Fruit fly (Drosophila melanogaster) whole organism, embryonic: ENCODE measurements around the gene CG11454.

ENCODE experiments used
- Adf1 ChIP-seq: fragments of 200-800 bp; sonication (Bioruptor generic); IDR thresholded peaks from 2 replicates; pipeline ENCODE4 v1.3.6; 2022; ENCODE audit warnings: missing biosample characterization, missing genetic modification characterization
- CG10431 ChIP-seq: fragments of 200-800 bp; sonication (Bioruptor generic); optimal IDR thresholded peaks from 3 replicates; lab custom pipeline; 2018; ENCODE audit warnings: missing biosample characterization, mild to moderate bottlenecking, missing genetic modification characterization
- CG10654 ChIP-seq: fragments of 200-800 bp; sonication (Bioruptor generic); optimal IDR thresholded peaks from 2 replicates; lab custom pipeline; 2016; ENCODE audit warnings: missing biosample characterization, missing genetic modification characterization
- CG10959 ChIP-seq: fragments of 200-800 bp; sonication (Bioruptor generic); IDR thresholded peaks from 2 replicates; pipeline ENCODE4 v1.3.6; 2022; ENCODE audit warnings: missing biosample characterization, missing genetic modification characterization
- CG12391 ChIP-seq: fragments of 200-800 bp; sonication (Bioruptor generic); optimal IDR thresholded peaks from 3 replicates; lab custom pipeline; 2018; ENCODE audit warnings: missing biosample characterization, mild to moderate bottlenecking, missing genetic modification characterization, moderate library complexity
- CG12744 ChIP-seq: fragments of 200-800 bp; sonication (Bioruptor generic); optimal IDR thresholded peaks from 2 replicates; lab custom pipeline; 2016; ENCODE audit warnings: missing biosample characterization, missing genetic modification characterization
- CG12942 ChIP-seq: fragments of 200-800 bp; sonication (Bioruptor generic); optimal IDR thresholded peaks from 3 replicates; lab custom pipeline; 2016; ENCODE audit warnings: missing biosample characterization, missing genetic modification characterization
- CG13894 ChIP-seq: fragments of 200-800 bp; sonication (Bioruptor generic); optimal IDR thresholded peaks from 3 replicates; lab custom pipeline; 2018; ENCODE audit warnings: missing biosample characterization, mild to moderate bottlenecking, missing genetic modification characterization, moderate library complexity
- CG14710 ChIP-seq: fragments of 200-800 bp; sonication (Bioruptor generic); optimal IDR thresholded peaks from 3 replicates; lab custom pipeline; 2019; ENCODE audit warnings: missing biosample characterization, mild to moderate bottlenecking, missing genetic modification characterization, moderate library complexity
- CG15514 ChIP-seq: fragments of 200-800 bp; sonication (Bioruptor generic); optimal IDR thresholded peaks from 3 replicates; lab custom pipeline; 2017; ENCODE audit warnings: missing biosample characterization, missing genetic modification characterization, mild to moderate bottlenecking, moderate library complexity, missing genetic modification reagents
- CG1603 ChIP-seq: fragments of 200-800 bp; sonication (Bioruptor generic); optimal IDR thresholded peaks from 2 replicates; lab custom pipeline; 2019; ENCODE audit warnings: missing biosample characterization, mild to moderate bottlenecking, missing genetic modification characterization, moderate library complexity
- CG16815 ChIP-seq: fragments of 200-800 bp; sonication (Bioruptor generic); optimal IDR thresholded peaks from 3 replicates; lab custom pipeline; 2017; ENCODE audit warnings: missing biosample characterization, mild to moderate bottlenecking, missing genetic modification characterization
- CG17186 ChIP-seq: fragments of 200-800 bp; sonication (Bioruptor generic); optimal IDR thresholded peaks from 3 replicates; lab custom pipeline; 2017; ENCODE audit warnings: missing biosample characterization, missing genetic modification reagents, missing genetic modification characterization
- CG17568 ChIP-seq: fragments of 200-800 bp; sonication (Bioruptor generic); optimal IDR thresholded peaks from 2 replicates; lab custom pipeline; 2018; ENCODE audit warnings: missing biosample characterization, mild to moderate bottlenecking, missing genetic modification characterization, moderate library complexity
- CG2129 ChIP-seq: fragments of 200-800 bp; sonication (Bioruptor generic); IDR thresholded peaks from 2 replicates; pipeline ENCODE4 v1.3.6; 2022; ENCODE audit warnings: missing biosample characterization, missing genetic modification characterization; ENCODE audit not compliant: partially characterized antibody
- CG34376 ChIP-seq: fragments of 200-800 bp; sonication (Bioruptor generic); optimal IDR thresholded peaks from 2 replicates; lab custom pipeline; 2018; ENCODE audit warnings: missing biosample characterization, mild to moderate bottlenecking, missing genetic modification characterization
- CG5953 ChIP-seq: fragments of 200-800 bp; sonication (Bioruptor generic); IDR thresholded peaks from 2 replicates; pipeline ENCODE4 v1.3.6; 2022; ENCODE audit warnings: missing biosample characterization, missing genetic modification characterization
- CG7357 ChIP-seq: fragments of 200-800 bp; sonication (Bioruptor generic); IDR thresholded peaks from 3 replicates; pipeline ENCODE4 v1.3.6; 2022; ENCODE audit warnings: missing biosample characterization, missing genetic modification characterization
- CG7963 ChIP-seq: fragments of 200-800 bp; sonication (Bioruptor generic); IDR thresholded peaks from 3 replicates; pipeline ENCODE4 v1.3.6; 2022; ENCODE audit warnings: missing biosample characterization, missing genetic modification characterization; ENCODE audit not compliant: partially characterized antibody
- CG8281 ChIP-seq: fragments of 200-800 bp; sonication (Bioruptor generic); optimal IDR thresholded peaks from 2 replicates; lab custom pipeline; 2018; ENCODE audit warnings: missing biosample characterization, mild to moderate bottlenecking, missing genetic modification characterization, moderate library complexity
- CG9876 ChIP-seq: fragments of 200-800 bp; sonication (Bioruptor generic); optimal IDR thresholded peaks from 2 replicates; lab custom pipeline; 2016; ENCODE audit warnings: missing biosample characterization, missing genetic modification characterization
- CG9932 ChIP-seq: fragments of 200-800 bp; sonication (Bioruptor generic); IDR thresholded peaks from 2 replicates; pipeline ENCODE4 v1.3.6; 2022; ENCODE audit warnings: missing biosample characterization, missing genetic modification characterization
- Camta ChIP-seq: fragments of 200-800 bp; sonication (Bioruptor generic); optimal IDR thresholded peaks from 2 replicates; lab custom pipeline; 2016; ENCODE audit warnings: missing biosample characterization, missing genetic modification characterization
- Dfd ChIP-seq, 2 experiments: fragments of >200 bp; optimal IDR thresholded peaks; 2 replicates each; lab custom pipeline; 2017; ENCODE audit warnings: missing biosample characterization in 2 of 2, missing genetic modification characterization in 2 of 2
- Dp ChIP-seq: fragments of 200-800 bp; sonication (Bioruptor generic); optimal IDR thresholded peaks from 2 replicates; lab custom pipeline; 2018; ENCODE audit warnings: missing biosample characterization, mild to moderate bottlenecking, missing genetic modification characterization, moderate library complexity
- Eip74EF ChIP-seq, 2 experiments: fragments of 200-800 bp in 1 of 2; fragments of >200 bp in 1 of 2; sonication (Bioruptor generic) in 1 of 2; optimal IDR thresholded peaks; 2 replicates each; lab custom pipeline; 2017 to 2019; ENCODE audit warnings: missing biosample characterization in 2 of 2, missing genetic modification characterization in 2 of 2, mild to moderate bottlenecking in 1 of 2, moderate library complexity in 1 of 2
- Fer2 ChIP-seq: fragments of 200-800 bp; sonication (Bioruptor generic); optimal IDR thresholded peaks from 2 replicates; lab custom pipeline; 2018; ENCODE audit warnings: missing biosample characterization, mild to moderate bottlenecking, missing genetic modification characterization, moderate library complexity
- Fer3 ChIP-seq: fragments of 200-800 bp; sonication (Bioruptor generic); optimal IDR thresholded peaks from 2 replicates; lab custom pipeline; 2018; ENCODE audit warnings: missing biosample characterization, mild to moderate bottlenecking, missing genetic modification characterization, moderate library complexity
- HmgZ ChIP-seq: fragments of 200-800 bp; sonication (Bioruptor generic); optimal IDR thresholded peaks from 2 replicates; lab custom pipeline; 2018; ENCODE audit warnings: missing biosample characterization, mild to moderate bottlenecking, missing genetic modification characterization
- Hmr ChIP-seq: fragments of 200-800 bp; sonication (Bioruptor generic); optimal IDR thresholded peaks from 3 replicates; lab custom pipeline; 2017; ENCODE audit warnings: mild to moderate bottlenecking, missing biosample characterization, missing genetic modification reagents, missing genetic modification characterization
- Lhr ChIP-seq: fragments of 200-800 bp; sonication (Bioruptor generic); optimal IDR thresholded peaks from 3 replicates; lab custom pipeline; 2017; ENCODE audit warnings: mild to moderate bottlenecking, missing biosample characterization, missing genetic modification reagents, missing genetic modification characterization
- Mes4 ChIP-seq: fragments of 200-800 bp; sonication (Bioruptor generic); optimal IDR thresholded peaks from 2 replicates; lab custom pipeline; 2016; ENCODE audit warnings: missing biosample characterization, missing genetic modification characterization
- Nf-YC ChIP-seq: fragments of 200-800 bp; optimal IDR thresholded peaks from 3 replicates; lab custom pipeline; 2019; ENCODE audit warnings: missing biosample characterization, mild to moderate bottlenecking, missing genetic modification characterization, moderate library complexity
- Scr ChIP-seq: fragments of 200-800 bp; sonication (Bioruptor generic); IDR thresholded peaks from 2 replicates; pipeline ENCODE4 v1.3.6; 2022; ENCODE audit warnings: missing biosample characterization, missing genetic modification characterization; ENCODE audit not compliant: partially characterized antibody
- Stat92E ChIP-seq, 3 experiments: fragments of >200 bp in 2 of 3; fragments of 200-800 bp in 1 of 3; sonication (Bioruptor generic) in 1 of 3; optimal IDR thresholded peaks; 2 replicates each; lab custom pipeline; 2017 to 2019; ENCODE audit warnings: missing biosample characterization in 3 of 3, missing genetic modification characterization in 3 of 3, mild to moderate bottlenecking in 1 of 3, moderate library complexity in 1 of 3
- chif ChIP-seq, 2 experiments: fragments of 200-800 bp; sonication (Bioruptor generic); optimal IDR thresholded peaks; 3 replicates each; lab custom pipeline; 2016; ENCODE audit warnings: missing biosample characterization in 2 of 2, missing genetic modification characterization in 2 of 2
- chinmo ChIP-seq: fragments of 200-800 bp; sonication (Bioruptor generic); IDR thresholded peaks from 4 replicates; pipeline ENCODE4 v1.3.6; 2022; ENCODE audit warnings: missing biosample characterization, missing genetic modification characterization; ENCODE audit not compliant: partially characterized antibody
- exex ChIP-seq: fragments of 200-800 bp; sonication (Bioruptor generic); optimal IDR thresholded peaks from 4 replicates; lab custom pipeline; 2018; ENCODE audit warnings: missing biosample characterization, mild to moderate bottlenecking, missing genetic modification characterization, moderate library complexity
- fd64A ChIP-seq: fragments of 200-800 bp; sonication (Bioruptor generic); optimal IDR thresholded peaks from 3 replicates; lab custom pipeline; 2018; ENCODE audit warnings: missing biosample characterization, mild to moderate bottlenecking, missing genetic modification characterization
- mirr ChIP-seq: fragments of 200-800 bp; sonication (Bioruptor generic); optimal IDR thresholded peaks from 3 replicates; lab custom pipeline; 2018; ENCODE audit warnings: missing biosample characterization, mild to moderate bottlenecking, missing genetic modification characterization
- nom ChIP-seq: fragments of 200-800 bp; sonication (Bioruptor generic); optimal IDR thresholded peaks from 2 replicates; lab custom pipeline; 2017; ENCODE audit warnings: missing biosample characterization, missing genetic modification characterization, mild to moderate bottlenecking, moderate library complexity, missing genetic modification reagents
- seq ChIP-seq: fragments of 200-800 bp; sonication (Bioruptor generic); IDR thresholded peaks from 2 replicates; pipeline ENCODE4 v1.3.6; 2022; ENCODE audit warnings: missing biosample characterization, missing genetic modification characterization
- sisA ChIP-seq: fragments of 200-800 bp; sonication (Bioruptor generic); IDR thresholded peaks from 2 replicates; pipeline ENCODE4 v1.3.6; 2022; ENCODE audit warnings: missing biosample characterization, missing genetic modification characterization
- slp2 ChIP-seq: fragments of 200-800 bp; sonication (Bioruptor generic); optimal IDR thresholded peaks from 2 replicates; lab custom pipeline; 2016; ENCODE audit warnings: missing biosample characterization, missing genetic modification characterization
- sob ChIP-seq: fragments of 200-800 bp; sonication (Bioruptor generic); IDR thresholded peaks from 2 replicates; pipeline ENCODE4 v1.3.6; 2022; ENCODE audit warnings: missing biosample characterization, missing genetic modification characterization
- sqz ChIP-seq: fragments of 200-800 bp; sonication (Bioruptor generic); optimal IDR thresholded peaks from 3 replicates; lab custom pipeline; 2018; ENCODE audit warnings: missing biosample characterization, mild to moderate bottlenecking, missing genetic modification characterization
- tna ChIP-seq: fragments of 200-800 bp; sonication (Bioruptor generic); IDR thresholded peaks from 2 replicates; pipeline ENCODE4 v1.3.6; 2022; ENCODE audit warnings: missing biosample characterization, missing genetic modification characterization; ENCODE audit not compliant: partially characterized antibody
- trem ChIP-seq: fragments of 200-800 bp; optimal IDR thresholded peaks from 3 replicates; lab custom pipeline; 2019; ENCODE audit warnings: missing biosample characterization, mild to moderate bottlenecking, missing genetic modification characterization, moderate library complexity
- trh ChIP-seq: fragments of 200-800 bp; sonication (Bioruptor generic); optimal IDR thresholded peaks from 2 replicates; lab custom pipeline; 2016; ENCODE audit warnings: missing biosample characterization, missing genetic modification characterization

Gene CG11454

dm6 chr2L:143088-143487 lies at the start of gene CG11454, which contains the start of gene CG31974 (continued):
- TF ChIP-seq CG1603: peak; percentile 65
- no peak for TF ChIP-seq CG8281 (tag; lab: Kevin White, UChicago)
- TF ChIP-seq Adf1 (GFP tag; lab: Robert Waterston, UW): no peak
- TF ChIP-seq CG17568: no peak
- no peak for TF ChIP-seq CG7357 (GFP tag; lab: Robert Waterston, UW)
- no peak for TF ChIP-seq CG10654 (GFP tag; lab: Kevin White, UChicago)
- TF ChIP-seq Lhr (GFP tag; lab: Kevin White, UChicago): peak; percentile 37
- peak; percentile 66; the same call in 2 of the 3 replicates for TF ChIP-seq CG7963 (GFP tag; lab: Robert Waterston, UW)
- TF ChIP-seq Dp: peak; percentile 85
- peak; percentile 7 for TF ChIP-seq Hmr (GFP tag; lab: Kevin White, UChicago)
- TF ChIP-seq trh: no peak
- no peak for TF ChIP-seq CG5953 (GFP tag; lab: Robert Waterston, UW)
- no peak for TF ChIP-seq Mes4 (GFP tag; lab: Kevin White, UChicago)
- TF ChIP-seq Eip74EF (GFP tag; optimal IDR thresholded peaks at IDR 0.05; lab: Kevin White, UChicago): peak in 1 of 2 experiments; percentile 69
- TF ChIP-seq chinmo (GFP tag; lab: Robert Waterston, UW): peak; percentile 92; the same call in 3 of the 4 replicates
- peak; percentile 100 for TF ChIP-seq CG15514 (GFP tag; lab: Kevin White, UChicago)
- peak; percentile 21; the same call in 1 of the 2 replicates for TF ChIP-seq sob (GFP tag; lab: Robert Waterston, UW)
- TF ChIP-seq Dfd (GFP tag; optimal IDR thresholded peaks at IDR 0.05; lab: Kevin White, UChicago): no peak
- no peak for TF ChIP-seq CG10959 (GFP tag; lab: Robert Waterston, UW)
- TF ChIP-seq seq: no peak
- peak; percentile 35 for TF ChIP-seq trem (tag; lab: Kevin White, UChicago)
- no peak for TF ChIP-seq fd64A (GFP tag; lab: Kevin White, UChicago)
- no peak for TF ChIP-seq slp2
- TF ChIP-seq Fer3: peak; percentile 7
- peak; percentile 61 for TF ChIP-seq HmgZ (tag; lab: Kevin White, UChicago)
- TF ChIP-seq CG13894: peak; percentile 15
- no peak for TF ChIP-seq CG16815
- no peak for TF ChIP-seq sqz (GFP tag; lab: Kevin White, UChicago)
- TF ChIP-seq Nf-YC: peak; percentile 9
- no peak for TF ChIP-seq Stat92E (GFP tag; optimal IDR thresholded peaks at IDR 0.05; lab: Kevin White, UChicago)
- TF ChIP-seq exex (tag; lab: Kevin White, UChicago): peak; percentile 11
- TF ChIP-seq tna (GFP tag; lab: Robert Waterston, UW): peak; percentile 76
- TF ChIP-seq CG17186 (GFP tag; lab: Kevin White, UChicago): no peak
- no peak for TF ChIP-seq chif (GFP tag; optimal IDR thresholded peaks at IDR 0.05; lab: Kevin White, UChicago)
- TF ChIP-seq CG12942: no peak
- TF ChIP-seq CG9876: no peak
- peak; percentile 58 for TF ChIP-seq CG2129 (GFP tag; lab: Robert Waterston, UW)
- TF ChIP-seq mirr (GFP tag; lab: Kevin White, UChicago): peak; percentile 34
- no peak for TF ChIP-seq sisA (GFP tag; lab: Robert Waterston, UW)
- peak; percentile 2 for TF ChIP-seq nom
- peak; percentile 25 for TF ChIP-seq CG12391 (tag; lab: Kevin White, UChicago)
- peak; percentile 23 for TF ChIP-seq CG14710 (tag; lab: Kevin White, UChicago)
- peak; percentile 82 for TF ChIP-seq Scr (GFP tag; lab: Robert Waterston, UW)
- peak; percentile 4 for TF ChIP-seq CG34376 (GFP tag; lab: Kevin White, UChicago)
- TF ChIP-seq Fer2 (tag; lab: Kevin White, UChicago): no peak
- TF ChIP-seq CG10431 (GFP tag; lab: Kevin White, UChicago): no peak
- TF ChIP-seq CG9932 (GFP tag; lab: Robert Waterston, UW): peak; percentile 30; the same call in 1 of the 2 replicates
- TF ChIP-seq CG12744 (GFP tag; lab: Kevin White, UChicago): no peak
- TF ChIP-seq Camta (GFP tag; lab: Kevin White, UChicago): no peak
